Fruit fly (Drosophila melanogaster): ENCODE measurements around the gene eIF5B.

The eIF5B gene

DNA sequence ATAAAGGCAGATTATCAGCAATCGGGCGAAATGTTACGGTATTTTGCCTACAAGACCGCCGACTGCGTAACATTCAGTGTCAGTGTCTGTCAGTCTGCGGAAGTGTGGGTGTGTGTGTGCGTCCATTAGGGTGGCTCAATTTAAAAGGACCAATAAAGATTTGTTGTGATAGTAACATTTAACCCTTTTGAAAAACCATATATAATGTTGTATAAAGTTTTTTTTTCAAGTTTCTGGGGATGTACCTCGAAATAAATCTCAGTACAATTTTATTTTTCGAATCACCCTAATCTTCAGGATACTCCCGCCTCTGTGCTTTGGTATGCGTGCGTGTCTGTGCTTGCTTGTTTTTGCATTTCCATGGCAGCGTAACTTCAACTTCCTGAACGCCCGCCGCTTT lies 12.0 kb upstream of the eIF5B start (continued):
- TF ChIP-seq CG43689 (GFP tag; IDR thresholded peaks at IDR 0.05) (peak; percentile 47; the same call in 1 of the 2 replicates), aop (GFP tag; IDR thresholded peaks at IDR 0.05) (no peak), Scr (GFP tag; IDR thresholded peaks at IDR 0.05; ENCODE audit: partially characterized antibody) (no peak), salm (tag; optimal IDR thresholded peaks at IDR 0.05) (peak; percentile 65), E2f2 (GFP tag; IDR thresholded peaks at IDR 0.05) (peak; percentile 45; the same call in 1 of the 2 replicates), maf-S (GFP tag; optimal IDR thresholded peaks at IDR 0.05) (peak; percentile 34), CG18011 (GFP tag; optimal IDR thresholded peaks at IDR 0.05) (peak; percentile 58), bsh (GFP tag; optimal IDR thresholded peaks at IDR 0.05) (peak in 1 of 2 experiments; percentile 68), fd64A (GFP tag; optimal IDR thresholded peaks at IDR 0.05) (no peak), pros (GFP tag; optimal IDR thresholded peaks at IDR 0.05) (no peak), sob (GFP tag; IDR thresholded peaks at IDR 0.05) (peak; percentile 71), CG12391 (tag; optimal IDR thresholded peaks at IDR 0.05) (peak; percentile 76), D (optimal IDR thresholded peaks at IDR 0.05) (no peak), D (GFP tag; optimal IDR thresholded peaks at IDR 0.05) (peak; percentile 41), ato (GFP tag; IDR thresholded peaks at IDR 0.05; ENCODE audit: partially characterized antibody) (no peak), CG31441 (GFP tag; IDR thresholded peaks at IDR 0.05) (peak; percentile 69), CG9215 (GFP tag; IDR thresholded peaks at IDR 0.05) (peak; percentile 25; the same call in 1 of the 2 replicates), Mrtf (GFP tag; IDR thresholded peaks at IDR 0.05) (peak; percentile 49; the same call in 1 of the 3 replicates), Max (GFP tag; optimal IDR thresholded peaks at IDR 0.05) (no peak), Atf-2 (GFP tag; optimal IDR thresholded peaks at IDR 0.05) (peak; percentile 15), CG6854 (GFP tag; optimal IDR thresholded peaks at IDR 0.05) (peak; percentile 85), bigmax (GFP tag; optimal IDR thresholded peaks at IDR 0.05) (no peak), D19A (tag; optimal IDR thresholded peaks at IDR 0.05) (peak; percentile 52), odd (GFP tag; optimal IDR thresholded peaks at IDR 0.05) (peak; percentile 61), Myb (GFP tag; optimal IDR thresholded peaks at IDR 0.05) (peak; percentile 51), sens (GFP tag) (peak; percentile 87), Fer3 (tag; optimal IDR thresholded peaks at IDR 0.05) (peak; percentile 88), wor (GFP tag; IDR thresholded peaks at IDR 0.05) (no peak), Med (GFP tag) (peak; percentile 96), run (tag; optimal IDR thresholded peaks at IDR 0.05) (peak; percentile 20), vnd (GFP tag; IDR thresholded peaks at IDR 0.05; ENCODE audit: partially characterized antibody) (no peak), CG2120 (GFP tag; optimal IDR thresholded peaks at IDR 0.05) (peak; percentile 88), hkb (optimal IDR thresholded peaks at IDR 0.05) (no peak), hkb (GFP tag; IDR thresholded peaks at IDR 0.05) (peak; percentile 89), Tbp (GFP tag; optimal IDR thresholded peaks at IDR 0.05) (no peak), trh (GFP tag; optimal IDR thresholded peaks at IDR 0.05) (no peak), CG42726 (GFP tag; IDR thresholded peaks at IDR 0.05; ENCODE audit: partially characterized antibody) (no peak), jing (GFP tag; optimal IDR thresholded peaks at IDR 0.05) (no peak), CG3065 (GFP tag; optimal IDR thresholded peaks at IDR 0.05) (no peak), CG10274 (GFP tag; optimal IDR thresholded peaks at IDR 0.05) (peak; percentile 51), CoRest (tag; optimal IDR thresholded peaks at IDR 0.05) (peak; percentile 68), CG6813 (GFP tag; optimal IDR thresholded peaks at IDR 0.05) (peak; percentile 85), CG32767 (GFP tag; IDR thresholded peaks at IDR 0.05) (0 out of 2 replicates have a peak, but pooled peaks have one; percentile 57), p53 (GFP tag; optimal IDR thresholded peaks at IDR 0.05) (peak; percentile 35), dpn (GFP tag; optimal IDR thresholded peaks at IDR 0.05) (peak; percentile 61 to 64), CG2116 (GFP tag; optimal IDR thresholded peaks at IDR 0.05) (peak; percentile 46), HLH4C (GFP tag; IDR thresholded peaks at IDR 0.05; ENCODE audit: partially characterized antibody) (no peak), pzg (GFP tag; optimal IDR thresholded peaks at IDR 0.05) (no peak), CrebB (tag; optimal IDR thresholded peaks at IDR 0.05) (peak; percentile 81), CG17612 (GFP tag; IDR thresholded peaks at IDR 0.05) (peak; percentile 45; the same call in 1 of the 2 replicates), CG9932 (GFP tag; IDR thresholded peaks at IDR 0.05) (peak; percentile 71)
